Worm (Caenorhabditis elegans) whole organism, mixed stage, embryonic: ENCODE measurements around the gene dach-1.

ENCODE experiments used
- M03D4.4 ChIP-seq: sonication (generic microtip); optimal IDR thresholded peaks from 2 replicates; lab custom pipeline; 2017; ENCODE audit warnings: mild to moderate bottlenecking, missing genetic modification characterization, missing compliant biosample characterization
- bed-3 ChIP-seq: fragments of 200-800 bp; sonication (Bioruptor generic); optimal IDR thresholded peaks from 3 replicates; lab custom pipeline; 2018; ENCODE audit warnings: mild to moderate bottlenecking, missing genetic modification characterization, moderate library complexity, missing compliant biosample characterization
- blmp-1 ChIP-seq: fragments of 150-350 bp; optimal IDR thresholded peaks from 2 replicates; lab custom pipeline; 2014; ENCODE audit warnings: missing biosample characterization, missing genetic modification characterization
- ceh-39 ChIP-seq: fragments of 150-350 bp; optimal IDR thresholded peaks from 2 replicates; lab custom pipeline; 2014; ENCODE audit warnings: missing biosample characterization, missing genetic modification characterization
- ceh-43 ChIP-seq: fragments of 200-800 bp; sonication (Bioruptor generic); optimal IDR thresholded peaks from 2 replicates; lab custom pipeline; 2018; ENCODE audit warnings: mild to moderate bottlenecking, missing genetic modification characterization, moderate library complexity, missing compliant biosample characterization
- ceh-83 ChIP-seq: fragments of 200-800 bp; sonication (Bioruptor generic); optimal IDR thresholded peaks from 2 replicates; lab custom pipeline; 2018; ENCODE audit warnings: mild to moderate bottlenecking, missing genetic modification characterization, missing compliant biosample characterization
- ces-1 ChIP-seq: fragments of 150-350 bp; optimal IDR thresholded peaks from 2 replicates; lab custom pipeline; 2014; ENCODE audit warnings: missing biosample characterization, missing genetic modification reagents, missing genetic modification characterization
- cnd-1 ChIP-seq: fragments of 200-800 bp; sonication (Bioruptor generic); optimal IDR thresholded peaks from 2 replicates; lab custom pipeline; 2018; ENCODE audit warnings: mild to moderate bottlenecking, missing genetic modification characterization, missing compliant biosample characterization
- drap-1 ChIP-seq: fragments of 200-800 bp; sonication (Bioruptor generic); optimal IDR thresholded peaks from 3 replicates; lab custom pipeline; 2018; ENCODE audit warnings: mild to moderate bottlenecking, missing genetic modification characterization, missing compliant biosample characterization
- elt-1 ChIP-seq: sonication (generic microtip); optimal IDR thresholded peaks from 2 replicates; lab custom pipeline; 2017; ENCODE audit warnings: missing genetic modification characterization, mild to moderate bottlenecking, missing compliant biosample characterization, antibody characterized with exemption, moderate library complexity, borderline replicate concordance; ENCODE audit not compliant: insufficient read depth
- elt-3 ChIP-seq: fragments of 150-350 bp; optimal IDR thresholded peaks from 2 replicates; lab custom pipeline; 2014; ENCODE audit warnings: missing biosample characterization, missing genetic modification characterization
- flh-1 ChIP-seq: fragments of 200-800 bp; sonication (Bioruptor generic); optimal IDR thresholded peaks from 2 replicates; lab custom pipeline; 2018; ENCODE audit warnings: mild to moderate bottlenecking, missing genetic modification characterization, moderate library complexity, missing compliant biosample characterization
- ham-2 ChIP-seq: fragments of 200-800 bp; sonication (Bioruptor generic); optimal IDR thresholded peaks from 2 replicates; lab custom pipeline; 2018; ENCODE audit warnings: mild to moderate bottlenecking, missing genetic modification characterization, missing compliant biosample characterization
- lin-32 ChIP-seq: fragments of 200-800 bp; sonication (Bioruptor generic); optimal IDR thresholded peaks from 2 replicates; lab custom pipeline; 2018; ENCODE audit warnings: mild to moderate bottlenecking, missing genetic modification characterization, missing compliant biosample characterization
- lsy-2 ChIP-seq: fragments of 150-350 bp; optimal IDR thresholded peaks from 2 replicates; lab custom pipeline; 2014; ENCODE audit warnings: missing biosample characterization, missing genetic modification characterization
- mab-5 ChIP-seq: fragments of 150-350 bp; optimal IDR thresholded peaks from 2 replicates; lab custom pipeline; 2014; ENCODE audit warnings: missing biosample characterization, missing genetic modification characterization
- mep-1 ChIP-seq: fragments of 150-350 bp; optimal IDR thresholded peaks from 2 replicates; lab custom pipeline; 2017; ENCODE audit warnings: missing biosample characterization, missing genetic modification reagents, missing genetic modification characterization, inconsistent platforms
- mls-2 ChIP-seq: sonication (generic microtip); optimal IDR thresholded peaks from 2 replicates; lab custom pipeline; 2016; ENCODE audit warnings: mild to moderate bottlenecking, missing genetic modification characterization, moderate library complexity, missing compliant biosample characterization
- nhr-12 ChIP-seq: fragments of 150-350 bp; optimal IDR thresholded peaks from 2 replicates; lab custom pipeline; 2014; ENCODE audit warnings: missing biosample characterization, missing genetic modification characterization
- nhr-2 ChIP-seq: fragments of 150-350 bp; optimal IDR thresholded peaks from 2 replicates; lab custom pipeline; 2014; ENCODE audit warnings: missing biosample characterization, missing genetic modification characterization
- nhr-237 ChIP-seq: fragments of 150-350 bp; optimal IDR thresholded peaks from 2 replicates; lab custom pipeline; 2014; ENCODE audit warnings: missing biosample characterization, missing genetic modification characterization
- nhr-28 ChIP-seq: fragments of 150-350 bp; optimal IDR thresholded peaks from 2 replicates; lab custom pipeline; 2014; ENCODE audit warnings: missing biosample characterization, missing genetic modification characterization
- nhr-76 ChIP-seq: sonication (generic microtip); optimal IDR thresholded peaks from 2 replicates; lab custom pipeline; 2017; ENCODE audit warnings: missing biosample characterization, missing genetic modification characterization
- pha-4 ChIP-seq: fragments of 150-350 bp; optimal IDR thresholded peaks from 2 replicates; lab custom pipeline; 2018; ENCODE audit warnings: missing biosample characterization, missing genetic modification reagents, missing genetic modification characterization
- sem-2 ChIP-seq: fragments of 200-800 bp; sonication (Bioruptor generic); optimal IDR thresholded peaks from 2 replicates; lab custom pipeline; 2018; ENCODE audit warnings: mild to moderate bottlenecking, missing genetic modification characterization, missing compliant biosample characterization
- snpc-4 ChIP-seq: fragments of 150-350 bp; optimal IDR thresholded peaks from 2 replicates; lab custom pipeline; 2014; ENCODE audit warnings: missing biosample characterization, missing genetic modification characterization
- sptf-1 ChIP-seq: sonication (generic microtip); optimal IDR thresholded peaks from 2 replicates; lab custom pipeline; 2017; ENCODE audit warnings: mild to moderate bottlenecking, missing genetic modification characterization, moderate library complexity, missing compliant biosample characterization
- tbx-8 ChIP-seq: fragments of 200-800 bp; sonication (Bioruptor generic); optimal IDR thresholded peaks from 2 replicates; lab custom pipeline; 2018; ENCODE audit warnings: mild to moderate bottlenecking, missing genetic modification characterization, moderate library complexity, missing compliant biosample characterization
- unc-120 ChIP-seq: sonication (generic microtip); optimal IDR thresholded peaks from 2 replicates; lab custom pipeline; 2017; ENCODE audit warnings: missing genetic modification characterization, missing compliant biosample characterization; ENCODE audit not compliant: poor library complexity, severe bottlenecking
- unc-39 ChIP-seq: fragments of 150-350 bp; optimal IDR thresholded peaks from 2 replicates; lab custom pipeline; 2014; ENCODE audit warnings: missing biosample characterization, missing genetic modification characterization
- unc-62 ChIP-seq: fragments of 150-350 bp; optimal IDR thresholded peaks from 2 replicates; lab custom pipeline; 2014; ENCODE audit warnings: missing biosample characterization, missing genetic modification reagents, missing genetic modification characterization
- ztf-11 ChIP-seq: fragments of 150-350 bp; optimal IDR thresholded peaks from 2 replicates; lab custom pipeline; 2014; ENCODE audit warnings: missing biosample characterization, missing genetic modification characterization

Gene dach-1

ce11 chrV:3927522-3927921 is 22.3 kb upstream of the dach-1 start:
- TF ChIP-seq snpc-4 (tag; lab: Kevin White, UChicago) (no peak), elt-1 (tag; lab: Kevin White, UChicago) (no peak), tbx-8 (GFP tag; lab: Kevin White, UChicago) (no peak), mab-5 (tag; lab: Kevin White, UChicago) (no peak), unc-39 (tag; lab: Kevin White, UChicago) (no peak), cnd-1 (tag; lab: Kevin White, UChicago) (no peak), nhr-2 (tag; lab: Kevin White, UChicago) (no peak), unc-62 (no peak), nhr-12 (no peak), bed-3 (GFP tag; lab: Kevin White, UChicago) (no peak), lsy-2 (no peak)

ce11 chrV:3929099-3929498 is 20.7 kb upstream of the dach-1 start, which contains the start of gene srx-64:
Gene srx-64 (plus strand): TSS chrV:3929399.
- no peak for TF ChIP-seq sem-2 (GFP tag; lab: Kevin White, UChicago)

DNA sequence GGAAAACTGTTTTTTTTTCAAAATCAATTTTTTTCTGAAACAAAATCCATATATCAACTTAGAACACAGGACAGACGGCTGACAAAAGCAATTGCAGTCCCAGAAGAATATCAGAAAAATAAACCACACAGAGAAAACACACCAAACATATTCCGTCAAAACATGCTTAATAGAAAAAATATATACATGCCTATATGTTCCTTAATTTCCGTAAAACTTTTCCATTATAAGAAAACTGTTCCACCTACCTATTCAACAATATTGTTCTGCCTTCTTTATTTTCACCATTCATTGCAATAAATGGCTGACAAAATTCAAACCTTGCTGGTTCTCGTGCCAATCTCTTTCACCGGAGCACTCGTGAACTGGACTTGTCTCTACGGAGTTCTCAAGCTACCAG is 18.5 kb upstream of the dach-1 start, which contains the start of gene srx-63:
srx-63 (plus strand) TSS at position 301 of the 400 bp plus-strand sequence.
- no peak for TF ChIP-seq blmp-1 (tag; lab: Kevin White, UChicago)
- no peak for TF ChIP-seq elt-3 (tag; lab: Kevin White, UChicago)
- TF ChIP-seq sptf-1 (tag; lab: Kevin White, UChicago), result no peak
- TF ChIP-seq unc-120 (tag; lab: Kevin White, UChicago), result no peak
- TF ChIP-seq nhr-12, result no peak
- no peak for TF ChIP-seq tbx-8 (GFP tag; lab: Kevin White, UChicago)
- TF ChIP-seq sem-2 (GFP tag; lab: Kevin White, UChicago), result no peak
- no peak for TF ChIP-seq flh-1 (GFP tag; lab: Kevin White, UChicago)
- no peak for TF ChIP-seq snpc-4 (tag; lab: Kevin White, UChicago)
- TF ChIP-seq lin-32, result no peak
- no peak for TF ChIP-seq ceh-43
- TF ChIP-seq ceh-39 (tag; lab: Kevin White, UChicago), result no peak
- no peak for TF ChIP-seq elt-1 (tag; lab: Kevin White, UChicago)
- no peak for TF ChIP-seq unc-62
- TF ChIP-seq mep-1 (tag; lab: Kevin White, UChicago), result no peak
- no peak for TF ChIP-seq mls-2 (tag; lab: Kevin White, UChicago)
- no peak for TF ChIP-seq nhr-2 (tag; lab: Kevin White, UChicago)
- TF ChIP-seq mab-5 (tag; lab: Kevin White, UChicago), result no peak
- TF ChIP-seq nhr-28 (tag; lab: Kevin White, UChicago), result no peak
- no peak for TF ChIP-seq ham-2 (GFP tag; lab: Kevin White, UChicago)

DNA sequence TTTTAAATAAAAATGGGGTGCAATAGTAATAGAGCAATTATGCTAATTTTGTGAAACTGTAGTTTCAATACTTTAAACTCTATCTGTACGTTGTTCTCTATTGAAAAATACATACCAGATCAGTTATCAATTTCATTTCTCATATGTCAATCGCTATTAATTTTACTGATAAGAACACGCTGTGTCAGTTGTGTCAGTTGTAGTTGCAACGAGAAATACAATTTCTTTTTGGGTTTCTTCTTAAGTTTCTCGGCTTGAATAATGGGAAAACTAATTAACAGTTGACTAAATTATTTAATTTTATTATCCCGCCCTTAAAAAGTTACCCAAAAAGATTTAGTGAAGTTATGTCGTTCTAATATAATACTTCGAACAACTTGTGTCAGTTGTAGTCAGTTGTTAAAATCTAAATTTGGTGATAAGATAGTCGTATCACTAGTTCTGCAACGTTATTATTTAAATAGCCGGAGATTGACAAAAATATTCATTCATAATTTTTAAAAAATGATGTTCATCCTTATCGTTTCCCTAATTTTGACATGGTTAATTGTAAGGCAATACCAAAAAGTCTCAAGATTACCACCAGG is 13.8 kb upstream of the dach-1 start, which contains the start of gene cyp-35A5:
cyp-35A5 (plus strand) TSS at position 435 of the 587 bp plus-strand sequence.
- no peak for TF ChIP-seq unc-39 (tag; lab: Kevin White, UChicago)
- TF ChIP-seq ces-1, result no peak
- no peak for TF ChIP-seq M03D4.4 (tag; lab: Kevin White, UChicago)
- TF ChIP-seq flh-1 (GFP tag; lab: Kevin White, UChicago), result no peak
- no peak for TF ChIP-seq drap-1
- TF ChIP-seq lsy-2, result no peak
- TF ChIP-seq, all 35 proteins: peak for 0

DNA sequence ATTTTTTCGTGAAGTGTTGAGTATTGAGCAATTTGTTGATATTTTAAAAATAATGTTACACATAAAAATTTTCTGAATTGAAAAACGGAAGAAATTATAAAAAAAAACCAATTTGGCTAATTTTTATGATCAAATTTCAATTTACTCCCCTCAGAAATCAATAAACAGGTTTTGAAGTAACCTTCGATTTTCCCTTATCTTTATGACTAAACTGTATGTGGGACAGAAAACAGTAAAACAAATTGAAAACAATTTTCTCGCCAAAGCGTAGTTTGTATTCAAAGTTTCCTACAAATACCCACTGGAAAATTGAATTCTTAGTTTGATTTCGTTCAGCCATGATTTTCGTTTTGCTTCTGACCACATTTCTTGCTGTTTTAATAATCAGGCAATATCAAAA is 11.0 kb upstream of the dach-1 start, which contains the start of gene cyp-35B1:
cyp-35B1 (plus strand) TSS at position 244 of the 400 bp plus-strand sequence.
- TF ChIP-seq tbx-8 (GFP tag; lab: Kevin White, UChicago), result no peak
- TF ChIP-seq lsy-2, result no peak
- no peak for TF ChIP-seq elt-3 (tag; lab: Kevin White, UChicago)
- no peak for TF ChIP-seq flh-1 (GFP tag; lab: Kevin White, UChicago)
- no peak for TF ChIP-seq lin-32
- TF ChIP-seq drap-1, result no peak
- no peak for TF ChIP-seq cnd-1 (tag; lab: Kevin White, UChicago)
- TF ChIP-seq unc-39 (tag; lab: Kevin White, UChicago), result no peak
- TF ChIP-seq, all 35 proteins: peak for 0

- no peak for TF ChIP-seq nhr-76 (tag; lab: Kevin White, UChicago)
- no peak for TF ChIP-seq nhr-28 (tag; lab: Kevin White, UChicago)
- TF ChIP-seq nhr-237, result no peak
- no peak for TF ChIP-seq unc-39 (tag; lab: Kevin White, UChicago)
- TF ChIP-seq unc-120 (tag; lab: Kevin White, UChicago), result no peak
- TF ChIP-seq pha-4 (tag; lab: Kevin White, UChicago), result no peak
- TF ChIP-seq lsy-2, result no peak
- TF ChIP-seq nhr-2 (tag; lab: Kevin White, UChicago), result no peak
- TF ChIP-seq lin-32, result no peak
- no peak for TF ChIP-seq mep-1 (tag; lab: Kevin White, UChicago)
- TF ChIP-seq mls-2 (tag; lab: Kevin White, UChicago), result no peak
- no peak for TF ChIP-seq ceh-39 (tag; lab: Kevin White, UChicago)
- no peak for TF ChIP-seq ceh-83 (GFP tag; lab: Kevin White, UChicago)
- TF ChIP-seq drap-1, result no peak
- no peak for TF ChIP-seq nhr-12
- TF ChIP-seq ztf-11, result no peak
- TF ChIP-seq ces-1, result no peak
These were observed 8.0 kb upstream of the dach-1 start, which contains the start of gene cyp-35B2 for ce11 chrV:3941860-3942259. Gene cyp-35B2 (plus strand): TSS chrV:3942160.
